Worm (Caenorhabditis elegans) whole organism, young adult: Measurements from ENCODE around the gene znf-593.

Source experiments
- F10E7.11 ChIP-seq: sonication (generic microtip); optimal IDR thresholded peaks from 2 replicates; lab custom pipeline; 2017; ENCODE audit warnings: mild to moderate bottlenecking, missing genetic modification characterization, moderate library complexity, missing compliant biosample characterization
- Y53G8AR.9 ChIP-seq: fragments of 200-800 bp; sonication (Bioruptor generic); conservative IDR thresholded peaks from 2 replicates; pipeline ENCODE4 v1.3.6; 2022; ENCODE audit warnings: missing genetic modification reagents, missing genetic modification characterization, missing compliant biosample characterization
- cebp-2 ChIP-seq: fragments of 200-800 bp; sonication (Bioruptor generic); IDR thresholded peaks from 2 replicates; pipeline ENCODE4 v1.3.6; 2022; ENCODE audit warnings: missing genetic modification characterization, missing compliant biosample characterization
- madf-10 ChIP-seq: sonication (generic microtip); optimal IDR thresholded peaks from 2 replicates; lab custom pipeline; 2016; ENCODE audit warnings: mild to moderate bottlenecking, missing genetic modification characterization, missing compliant biosample characterization
- unc-62 ChIP-seq: fragments of 150-350 bp; optimal IDR thresholded peaks from 2 replicates; lab custom pipeline; 2014; ENCODE audit warnings: missing biosample characterization, missing genetic modification reagents, missing genetic modification characterization
- ztf-6 ChIP-seq: fragments of 200-800 bp; sonication (Bioruptor generic); IDR thresholded peaks from 2 replicates; pipeline ENCODE4 v1.3.6; 2022; ENCODE audit warnings: missing genetic modification reagents, missing genetic modification characterization, missing compliant biosample characterization

ce11 chrIII:11933539-11933938 lies 15.0 kb upstream of the znf-593 start, which contains the start of gene dolk-1:
- TF ChIP-seq cebp-2 (GFP tag; lab: Robert Waterston, UW) (no peak), madf-10 (tag; lab: Kevin White, UChicago) (no peak), ztf-6 (GFP tag; lab: Robert Waterston, UW) (no peak), unc-62 (GFP tag; lab: Kevin White, UChicago) (no peak), Y53G8AR.9 (GFP tag; lab: Robert Waterston, UW) (no peak), F10E7.11 (tag; lab: Kevin White, UChicago) (no peak)
